Worm (Caenorhabditis elegans): ENCODE measurements around the gene pezo-1.

DNA sequence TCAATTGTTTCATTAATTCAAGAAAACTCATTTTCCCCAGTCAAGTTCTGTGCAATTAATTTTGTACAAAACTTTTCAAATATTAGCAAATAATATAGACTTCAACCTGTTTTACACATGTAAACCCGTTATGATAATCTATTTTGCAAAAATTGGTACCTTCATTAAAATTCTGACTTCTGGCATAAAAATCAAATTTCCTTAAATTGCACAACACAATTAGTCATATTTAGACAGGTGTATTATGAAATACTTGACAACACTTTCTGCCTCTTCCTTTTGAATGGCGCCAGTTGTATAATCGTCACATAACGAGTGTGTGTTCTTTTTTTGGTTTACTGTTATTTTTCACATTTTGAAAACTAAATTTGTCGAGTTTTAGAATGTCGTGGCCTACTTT is 4.8 kb upstream of the pezo-1 start, which contains the start of gene fbxc-58:
- no peak for TF ChIP-seq ztf-23 (GFP tag; IDR thresholded peaks at IDR 0.05)
- TF ChIP-seq klf-2 (GFP tag; conservative IDR thresholded peaks at IDR 0.05), result no peak
- TF ChIP-seq ref-1 (GFP tag; conservative IDR thresholded peaks at IDR 0.05), result no peak
- no peak for TF ChIP-seq tab-1 (GFP tag; IDR thresholded peaks at IDR 0.05)
- TF ChIP-seq flt-1 (GFP tag; IDR thresholded peaks at IDR 0.05), result no peak
- TF ChIP-seq T22C8.4 (GFP tag; IDR thresholded peaks at IDR 0.05), result no peak
- TF ChIP-seq ztf-29 (GFP tag; IDR thresholded peaks at IDR 0.05), result no peak
- no peak for TF ChIP-seq cog-1 (tag; optimal IDR thresholded peaks at IDR 0.05)
